Worm (Caenorhabditis elegans): ENCODE results near the gene lin-29.
A peak's percentile ranks its signal among the peaks of the same experiment; 100 is the strongest.

The lin-29 gene

DNA sequence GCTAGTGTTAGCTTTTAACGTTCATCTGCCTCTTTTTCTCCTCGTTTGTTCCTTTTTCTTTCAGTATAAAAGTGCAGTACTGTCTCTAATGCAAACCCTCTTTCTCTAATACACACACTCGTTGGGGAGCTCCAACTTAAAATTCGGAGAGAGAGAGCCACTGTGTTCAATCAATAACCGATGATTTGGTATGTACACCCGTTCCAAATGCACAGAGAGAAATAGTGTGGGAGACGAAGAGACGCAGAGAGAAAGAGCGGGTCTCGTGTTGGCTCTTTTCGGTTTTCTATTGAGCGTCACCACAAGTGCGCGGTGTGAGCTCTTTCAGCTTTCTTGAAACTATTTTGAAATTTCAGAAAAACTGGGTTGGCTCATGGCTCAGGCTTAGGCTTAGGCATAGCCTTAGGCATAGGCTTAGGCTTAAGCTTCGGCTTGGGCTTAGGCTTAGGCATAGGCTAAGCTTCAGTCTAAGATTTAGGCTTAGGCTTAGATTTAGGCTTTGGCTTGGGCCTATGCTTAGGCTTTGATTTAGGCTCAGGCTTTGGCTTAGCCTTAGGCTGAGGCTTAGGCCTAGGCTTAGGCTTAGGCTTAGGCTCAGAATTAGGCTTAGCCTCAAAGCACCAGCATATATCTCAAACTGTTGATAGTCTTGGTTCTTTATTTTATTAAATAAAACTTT, 11.4 kb downstream of the lin-29 start:
- TF ChIP-seq grh-1 (GFP tag; IDR thresholded peaks at IDR 0.05), result no peak
- no peak for TF ChIP-seq mab-9 (GFP tag; IDR thresholded peaks at IDR 0.05)
- TF ChIP-seq nhr-28 (tag; optimal IDR thresholded peaks at IDR 0.05), result no peak
- TF ChIP-seq lin-14 (GFP tag; optimal IDR thresholded peaks at IDR 0.05), result no peak
- TF ChIP-seq nhr-77 (tag; optimal IDR thresholded peaks at IDR 0.05), result no peak
- no peak for TF ChIP-seq xbp-1 (tag; optimal IDR thresholded peaks at IDR 0.05)
- no peak for TF ChIP-seq sup-37 (GFP tag; optimal IDR thresholded peaks at IDR 0.05)

DNA sequence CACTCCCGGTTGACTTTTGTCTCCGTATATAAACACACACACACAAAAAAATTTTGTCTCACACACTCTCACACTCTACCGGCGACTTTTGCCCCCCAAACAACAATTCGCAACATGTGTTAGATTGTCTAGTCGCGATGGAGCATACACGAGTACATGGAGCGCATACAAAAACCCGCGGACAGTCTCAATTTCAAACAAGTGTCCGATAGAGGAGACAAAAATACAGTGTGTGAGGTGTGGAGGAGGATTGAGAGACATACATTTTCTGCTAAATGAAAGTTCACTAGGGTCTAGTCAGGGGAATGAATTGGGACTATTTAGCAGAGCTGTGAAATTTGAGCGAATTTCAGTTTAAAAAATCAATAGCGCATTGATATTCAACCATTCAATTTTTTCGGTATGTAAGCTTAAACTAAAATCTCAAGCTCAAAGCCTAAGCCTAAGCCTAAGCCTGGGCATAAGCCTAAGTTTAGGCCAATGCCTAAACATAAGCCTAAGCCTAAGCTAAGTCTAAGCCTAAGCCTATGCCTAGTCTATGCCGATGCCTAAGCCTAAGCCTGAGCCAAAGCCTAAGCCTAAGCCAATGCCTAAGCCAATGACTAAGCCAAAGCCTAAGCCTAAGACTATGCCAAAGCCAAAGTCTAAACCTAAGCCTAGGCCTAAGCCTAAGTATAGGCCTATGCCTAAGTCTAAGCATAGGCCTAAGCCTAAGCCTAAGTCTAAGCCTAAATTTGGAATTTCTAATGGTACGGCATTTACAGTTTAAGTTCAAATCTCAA, 12.2 kb downstream of the lin-29 start:
- TF ChIP-seq nhr-85 (tag), result no peak
- TF ChIP-seq efl-1 (optimal IDR thresholded peaks at IDR 0.05), result no peak
- TF ChIP-seq efl-1 (GFP tag; optimal IDR thresholded peaks at IDR 0.05 in 1 of 2), result peak in 1 of 2 experiments; percentile 61

DNA sequence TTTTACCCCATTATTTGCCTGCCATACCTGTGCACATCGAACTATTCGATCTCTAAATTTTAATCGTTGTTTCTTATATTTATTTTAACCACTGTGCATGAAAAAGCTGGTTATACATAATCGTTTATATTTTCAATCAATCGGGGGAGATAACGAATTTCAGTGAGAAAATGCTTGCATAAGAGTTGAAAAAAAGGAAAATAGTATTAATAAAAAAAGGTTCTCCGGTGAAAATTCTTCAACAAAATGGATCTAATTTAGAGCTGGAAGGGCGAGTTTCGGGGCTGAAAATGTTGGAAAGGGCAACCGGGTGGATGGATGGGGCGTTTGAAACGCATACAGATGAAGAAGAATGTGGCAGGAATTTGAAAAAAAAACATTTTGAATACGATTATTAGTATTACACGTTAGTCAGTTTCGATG, 17.6 kb downstream of the lin-29 start:
- TF ChIP-seq skn-1 (tag; optimal IDR thresholded peaks at IDR 0.05), result no peak
- no peak for TF ChIP-seq nhr-76 (tag; optimal IDR thresholded peaks at IDR 0.05)
- no peak for TF ChIP-seq ztf-11 (tag; optimal IDR thresholded peaks at IDR 0.05)
- TF ChIP-seq unc-130 (tag; optimal IDR thresholded peaks at IDR 0.05), result no peak
- no peak for TF ChIP-seq ama-1 (optimal IDR thresholded peaks at IDR 0.05)
- no peak for TF ChIP-seq xbp-1 (tag; optimal IDR thresholded peaks at IDR 0.05)
- TF ChIP-seq aly-2 (tag; optimal IDR thresholded peaks at IDR 0.05), result no peak
- TF ChIP-seq fkh-8 (tag; optimal IDR thresholded peaks at IDR 0.05), result no peak
- no peak for TF ChIP-seq ceh-82 (tag; optimal IDR thresholded peaks at IDR 0.05)
- TF ChIP-seq alr-1 (tag; optimal IDR thresholded peaks at IDR 0.05; ENCODE audit: borderline replicate concordance), result no peak

DNA sequence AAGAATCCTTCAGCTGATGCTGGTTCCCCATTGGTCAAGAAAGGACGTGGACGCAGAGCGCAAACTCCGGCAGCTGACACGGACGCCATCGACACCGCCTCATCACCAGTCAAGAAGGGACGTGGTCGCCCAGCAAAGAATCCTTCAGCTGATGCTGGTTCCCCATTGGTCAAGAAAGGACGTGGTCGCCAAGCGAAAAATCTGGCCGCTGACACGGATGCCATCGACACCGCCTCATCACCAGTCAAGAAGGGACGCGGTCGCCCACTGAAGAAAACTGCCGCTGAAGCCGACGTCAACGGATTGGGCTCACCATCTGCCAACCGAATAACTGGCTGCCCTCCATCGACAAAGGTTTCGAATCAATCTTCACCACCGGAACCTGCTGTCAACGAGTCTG, 18.2 kb downstream of the lin-29 start:
- TF ChIP-seq nhr-47 (tag; optimal IDR thresholded peaks at IDR 0.05), result no peak
- TF ChIP-seq dpl-1 (GFP tag; optimal IDR thresholded peaks at IDR 0.05), result no peak
- TF ChIP-seq efl-1 (optimal IDR thresholded peaks at IDR 0.05), result no peak
- peak in 1 of 2 experiments; percentile 63 for TF ChIP-seq efl-1 (GFP tag; optimal IDR thresholded peaks at IDR 0.05 in 1 of 2)

DNA sequence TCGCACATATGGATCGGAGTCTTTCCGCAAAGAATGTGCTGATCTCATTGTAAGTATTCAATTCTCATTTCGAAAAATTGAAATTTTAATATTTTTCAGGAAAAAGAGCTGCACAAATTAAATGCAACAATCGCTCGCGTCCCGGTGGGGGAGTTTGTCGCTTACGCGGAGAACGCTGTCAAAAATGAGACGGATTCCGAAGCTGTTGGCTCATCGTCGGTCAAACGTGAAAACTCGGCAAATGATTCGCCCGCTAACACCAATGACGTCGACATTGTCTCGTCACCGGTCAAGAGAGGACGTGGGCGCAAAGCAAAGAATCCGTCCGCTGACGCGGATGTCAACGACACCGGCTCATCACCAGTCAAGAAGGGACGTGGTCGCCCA, 18.6 kb downstream of the lin-29 start:
- TF ChIP-seq lin-13 (GFP tag; optimal IDR thresholded peaks at IDR 0.05) (no peak), nhr-12 (tag; optimal IDR thresholded peaks at IDR 0.05) (no peak), efl-3 (GFP tag; optimal IDR thresholded peaks at IDR 0.05) (no peak), mdl-1 (tag; optimal IDR thresholded peaks at IDR 0.05) (no peak), zag-1 (tag; optimal IDR thresholded peaks at IDR 0.05) (no peak), nhr-20 (tag; optimal IDR thresholded peaks at IDR 0.05) (no peak), ceh-8 (GFP tag; optimal IDR thresholded peaks at IDR 0.05) (no peak), unc-98 (GFP tag; IDR thresholded peaks at IDR 0.05) (no peak), tbx-2 (tag; optimal IDR thresholded peaks at IDR 0.05) (no peak), snu-23 (GFP tag; optimal IDR thresholded peaks at IDR 0.05) (no peak), irx-1 (tag; optimal IDR thresholded peaks at IDR 0.05) (no peak), C34B4.2 (tag; optimal IDR thresholded peaks at IDR 0.05) (no peak), pax-3 (tag; optimal IDR thresholded peaks at IDR 0.05) (no peak), lin-35 (GFP tag; optimal IDR thresholded peaks at IDR 0.05) (no peak), elt-3 (tag; optimal IDR thresholded peaks at IDR 0.05) (no peak), C04F5.9 (tag; optimal IDR thresholded peaks at IDR 0.05) (no peak), nhr-237 (tag; optimal IDR thresholded peaks at IDR 0.05) (no peak), fkh-8 (tag; optimal IDR thresholded peaks at IDR 0.05) (no peak)
